Fruit fly (Drosophila melanogaster) whole organism, embryonic: ENCODE data around the gene CG15696.

Experiments used
- Abd-B ChIP-seq: fragments of 200-800 bp; sonication (Bioruptor generic); optimal IDR thresholded peaks from 2 replicates; lab custom pipeline; 2018; ENCODE audit warnings: missing biosample characterization, mild to moderate bottlenecking, missing genetic modification characterization, moderate library complexity
- Asciz ChIP-seq: fragments of 200-800 bp; sonication (Bioruptor generic); optimal IDR thresholded peaks from 2 replicates; lab custom pipeline; 2017; ENCODE audit warnings: missing biosample characterization, mild to moderate bottlenecking, missing genetic modification characterization, missing genetic modification reagents
- Atf6 ChIP-seq: fragments of 200-800 bp; sonication (Bioruptor generic); IDR thresholded peaks from 2 replicates; pipeline ENCODE4 v1.3.6; 2022; ENCODE audit warnings: missing biosample characterization, missing genetic modification characterization
- CG10462 ChIP-seq: fragments of 200-800 bp; sonication (Bioruptor generic); optimal IDR thresholded peaks from 2 replicates; lab custom pipeline; 2016; ENCODE audit warnings: missing biosample characterization, missing genetic modification characterization
- CG13296 ChIP-seq: fragments of 200-800 bp; sonication (Bioruptor generic); optimal IDR thresholded peaks from 3 replicates; lab custom pipeline; 2018; ENCODE audit warnings: missing biosample characterization, mild to moderate bottlenecking, missing genetic modification characterization
- CG15011 ChIP-seq: fragments of 200-800 bp; sonication (Bioruptor generic); optimal IDR thresholded peaks from 3 replicates; lab custom pipeline; 2018; ENCODE audit warnings: missing biosample characterization, mild to moderate bottlenecking, missing genetic modification characterization
- CG15479 ChIP-seq: fragments of 200-800 bp; sonication (Bioruptor generic); optimal IDR thresholded peaks from 3 replicates; lab custom pipeline; 2019; ENCODE audit warnings: missing biosample characterization, mild to moderate bottlenecking, missing genetic modification characterization, moderate library complexity
- CG17568 ChIP-seq: fragments of 200-800 bp; sonication (Bioruptor generic); optimal IDR thresholded peaks from 2 replicates; lab custom pipeline; 2018; ENCODE audit warnings: missing biosample characterization, mild to moderate bottlenecking, missing genetic modification characterization, moderate library complexity
- CG17802 ChIP-seq: fragments of 200-800 bp; sonication (Bioruptor generic); optimal IDR thresholded peaks from 2 replicates; lab custom pipeline; 2018; ENCODE audit warnings: missing biosample characterization, mild to moderate bottlenecking, missing genetic modification characterization, moderate library complexity
- CG18011 ChIP-seq: fragments of 200-800 bp; sonication (Bioruptor generic); optimal IDR thresholded peaks from 2 replicates; lab custom pipeline; 2017; ENCODE audit warnings: missing biosample characterization, missing genetic modification characterization, mild to moderate bottlenecking, moderate library complexity, missing genotype
- CG2116 ChIP-seq: fragments of 200-800 bp; sonication (Bioruptor generic); optimal IDR thresholded peaks from 3 replicates; lab custom pipeline; 2018; ENCODE audit warnings: missing biosample characterization, mild to moderate bottlenecking, missing genetic modification characterization
- CG32532 ChIP-seq: fragments of 200-800 bp; sonication (Bioruptor generic); IDR thresholded peaks from 2 replicates; pipeline ENCODE4 v1.3.6; 2022; ENCODE audit warnings: missing biosample characterization, missing genetic modification characterization
- CG34224 ChIP-seq: fragments of 200-800 bp; sonication (Bioruptor generic); IDR thresholded peaks from 3 replicates; pipeline ENCODE4 v1.3.6; 2022; ENCODE audit warnings: missing biosample characterization, missing genetic modification characterization; ENCODE audit not compliant: partially characterized antibody
- CG4820 ChIP-seq: fragments of 200-800 bp; sonication (Bioruptor generic); optimal IDR thresholded peaks from 3 replicates; lab custom pipeline; 2016; ENCODE audit warnings: missing biosample characterization, missing genetic modification characterization
- CG5180 ChIP-seq: fragments of 200-800 bp; sonication (Bioruptor generic); optimal IDR thresholded peaks from 3 replicates; lab custom pipeline; 2017; ENCODE audit warnings: missing biosample characterization, missing genetic modification characterization, mild to moderate bottlenecking, moderate library complexity, missing genetic modification reagents
- CG6791 ChIP-seq: fragments of 200-800 bp; sonication (Bioruptor generic); IDR thresholded peaks from 3 replicates; pipeline ENCODE4 v1.3.6; 2022; ENCODE audit warnings: missing biosample characterization, missing genetic modification characterization; ENCODE audit not compliant: partially characterized antibody
- CG6854 ChIP-seq: fragments of 200-800 bp; sonication (Bioruptor generic); optimal IDR thresholded peaks from 3 replicates; lab custom pipeline; 2017; ENCODE audit warnings: missing biosample characterization, mild to moderate bottlenecking, missing genetic modification characterization
- CG9609 ChIP-seq: fragments of 200-800 bp; sonication (Bioruptor generic); optimal IDR thresholded peaks from 3 replicates; lab custom pipeline; 2016; ENCODE audit warnings: missing biosample characterization, missing genetic modification characterization
- Dip3 ChIP-seq: fragments of 200-800 bp; sonication (Bioruptor generic); optimal IDR thresholded peaks from 3 replicates; lab custom pipeline; 2016; ENCODE audit warnings: missing biosample characterization, missing genetic modification characterization
- E2f2 ChIP-seq: fragments of 200-800 bp; sonication (Bioruptor generic); IDR thresholded peaks from 2 replicates; pipeline ENCODE4 v1.3.6; 2022; ENCODE audit warnings: missing biosample characterization, missing genetic modification characterization
- HLH4C ChIP-seq: fragments of 200-800 bp; sonication (Bioruptor generic); IDR thresholded peaks from 3 replicates; pipeline ENCODE4 v1.3.6; 2022; ENCODE audit warnings: missing biosample characterization, missing genetic modification characterization; ENCODE audit not compliant: partially characterized antibody
- HLHmδ ChIP-seq: fragments of 200-800 bp; sonication (Bioruptor generic); optimal IDR thresholded peaks from 2 replicates; lab custom pipeline; 2018; ENCODE audit warnings: missing biosample characterization, mild to moderate bottlenecking, missing genetic modification characterization, moderate library complexity
- Lhr ChIP-seq: fragments of 200-800 bp; sonication (Bioruptor generic); optimal IDR thresholded peaks from 3 replicates; lab custom pipeline; 2017; ENCODE audit warnings: mild to moderate bottlenecking, missing biosample characterization, missing genetic modification reagents, missing genetic modification characterization
- Meics ChIP-seq: fragments of 200-800 bp; sonication (Bioruptor generic); optimal IDR thresholded peaks from 2 replicates; lab custom pipeline; 2017; ENCODE audit warnings: missing biosample characterization, mild to moderate bottlenecking, missing genetic modification characterization
- Ravus ChIP-seq: fragments of 200-800 bp; sonication (Bioruptor generic); IDR thresholded peaks from 2 replicates; pipeline ENCODE4 v1.3.6; 2022; ENCODE audit warnings: missing biosample characterization, missing genetic modification characterization
- Taf1 ChIP-seq: fragments of 200-800 bp; sonication (Bioruptor generic); IDR thresholded peaks from 2 replicates; pipeline ENCODE4 v1.3.6; 2022; ENCODE audit warnings: missing biosample characterization, missing genetic modification characterization
- YL-1 ChIP-seq: fragments of 200-800 bp; sonication (Bioruptor generic); optimal IDR thresholded peaks from 3 replicates; lab custom pipeline; 2017; ENCODE audit warnings: missing biosample characterization, mild to moderate bottlenecking, missing genetic modification characterization
- amos ChIP-seq: fragments of 200-800 bp; sonication (Bioruptor generic); IDR thresholded peaks from 2 replicates; pipeline ENCODE4 v1.3.6; 2022; ENCODE audit warnings: missing biosample characterization, missing genetic modification characterization; ENCODE audit not compliant: partially characterized antibody
- ap ChIP-seq: fragments of 200-800 bp; sonication (Bioruptor generic); IDR thresholded peaks from 2 replicates; pipeline ENCODE4 v1.3.6; 2022; ENCODE audit warnings: missing biosample characterization, missing genetic modification characterization
- chif ChIP-seq, 2 experiments: fragments of 200-800 bp; sonication (Bioruptor generic); optimal IDR thresholded peaks; 3 replicates each; lab custom pipeline; 2016; ENCODE audit warnings: missing biosample characterization in 2 of 2, missing genetic modification characterization in 2 of 2
- dimm ChIP-seq: fragments of 200-800 bp; sonication (Bioruptor generic); IDR thresholded peaks from 2 replicates; pipeline ENCODE4 v1.3.6; 2022; ENCODE audit warnings: missing biosample characterization, missing genetic modification characterization
- ewg ChIP-seq: fragments of 200-800 bp; sonication (Bioruptor generic); optimal IDR thresholded peaks from 3 replicates; lab custom pipeline; 2017; ENCODE audit warnings: mild to moderate bottlenecking, missing biosample characterization, missing genetic modification reagents, missing genetic modification characterization
- grn ChIP-seq: fragments of 200-800 bp; sonication (Bioruptor generic); optimal IDR thresholded peaks from 3 replicates; lab custom pipeline; 2017; ENCODE audit warnings: missing biosample characterization, missing genetic modification characterization
- gsb ChIP-seq: fragments of 200-800 bp; sonication (Bioruptor generic); IDR thresholded peaks from 2 replicates; pipeline ENCODE4 v1.3.6; 2022; ENCODE audit warnings: missing biosample characterization, missing genetic modification characterization
- h ChIP-seq: fragments of >200 bp; optimal IDR thresholded peaks from 2 replicates; lab custom pipeline; 2017
- jigr1 ChIP-seq: fragments of 200-800 bp; sonication (Bioruptor generic); IDR thresholded peaks from 3 replicates; pipeline ENCODE4 v1.3.6; 2022; ENCODE audit warnings: missing biosample characterization, missing genetic modification characterization
- lab ChIP-seq: fragments of 200-800 bp; sonication (Bioruptor generic); optimal IDR thresholded peaks from 3 replicates; lab custom pipeline; 2017; ENCODE audit warnings: missing biosample characterization, missing genetic modification characterization, mild to moderate bottlenecking, moderate library complexity, missing genetic modification reagents
- lola ChIP-seq, 3 experiments: fragments of >200 bp in 2 of 3; fragments of 200-800 bp in 1 of 3; sonication (Bioruptor generic) in 1 of 3; optimal IDR thresholded peaks; 2 replicates each; lab custom pipeline; 2017 to 2019; ENCODE audit warnings: missing biosample characterization in 3 of 3, missing genetic modification characterization in 3 of 3, mild to moderate bottlenecking in 1 of 3, moderate library complexity in 1 of 3
- pros ChIP-seq: fragments of 200-800 bp; sonication (Bioruptor generic); optimal IDR thresholded peaks from 3 replicates; lab custom pipeline; 2019; ENCODE audit warnings: missing biosample characterization, mild to moderate bottlenecking, missing genetic modification characterization, moderate library complexity
- ro ChIP-seq: fragments of 200-800 bp; sonication (Bioruptor generic); IDR thresholded peaks from 2 replicates; pipeline ENCODE4 v1.3.6; 2022; ENCODE audit warnings: missing biosample characterization, missing genetic modification characterization
- run ChIP-seq: fragments of 200-800 bp; sonication (Bioruptor generic); optimal IDR thresholded peaks from 3 replicates; lab custom pipeline; 2018; ENCODE audit warnings: missing biosample characterization, mild to moderate bottlenecking, missing genetic modification characterization
- salm ChIP-seq: fragments of 200-800 bp; sonication (Bioruptor generic); optimal IDR thresholded peaks from 2 replicates; lab custom pipeline; 2018; ENCODE audit warnings: missing biosample characterization, mild to moderate bottlenecking, missing genetic modification characterization
- stwl ChIP-seq: fragments of 200-800 bp; sonication (Bioruptor generic); optimal IDR thresholded peaks from 3 replicates; lab custom pipeline; 2018; ENCODE audit warnings: missing biosample characterization, mild to moderate bottlenecking, missing genetic modification characterization, moderate library complexity
- tna ChIP-seq: fragments of 200-800 bp; sonication (Bioruptor generic); IDR thresholded peaks from 2 replicates; pipeline ENCODE4 v1.3.6; 2022; ENCODE audit warnings: missing biosample characterization, missing genetic modification characterization; ENCODE audit not compliant: partially characterized antibody
- trem ChIP-seq: fragments of 200-800 bp; optimal IDR thresholded peaks from 3 replicates; lab custom pipeline; 2019; ENCODE audit warnings: missing biosample characterization, mild to moderate bottlenecking, missing genetic modification characterization, moderate library complexity
- ttk ChIP-seq: fragments of 200-800 bp; sonication (Bioruptor generic); IDR thresholded peaks from 2 replicates; pipeline ENCODE4 v2.1.2; 2022; ENCODE audit warnings: missing biosample characterization, missing genetic modification characterization
- wor ChIP-seq: fragments of 200-800 bp; sonication (Bioruptor generic); IDR thresholded peaks from 2 replicates; pipeline ENCODE4 v1.3.6; 2022; ENCODE audit warnings: missing biosample characterization, missing genetic modification characterization
- z ChIP-seq: fragments of 200-800 bp; sonication (Bioruptor generic); IDR thresholded peaks from 3 replicates; pipeline ENCODE4 v1.3.6; 2022; ENCODE audit warnings: missing biosample characterization, missing genetic modification characterization
- zfh2 ChIP-seq: fragments of 200-800 bp; sonication (Bioruptor generic); optimal IDR thresholded peaks from 2 replicates; lab custom pipeline; 2016; ENCODE audit warnings: missing biosample characterization, missing genetic modification characterization

The CG15696 gene

dm6 chr3R:20828520-20829415 is 18.1 kb upstream of the CG15696 start (continued):
- no peak for TF ChIP-seq dimm (GFP tag; lab: Robert Waterston, UW)
- no peak for TF ChIP-seq CG2116 (GFP tag; lab: Kevin White, UChicago)
- no peak for TF ChIP-seq lab (GFP tag; lab: Kevin White, UChicago)
- TF ChIP-seq YL-1 (GFP tag; lab: Kevin White, UChicago), result no peak
- no peak for TF ChIP-seq ttk
- TF ChIP-seq Ravus (GFP tag; lab: Robert Waterston, UW), result no peak
- no peak for TF ChIP-seq Abd-B (GFP tag; lab: Kevin White, UChicago)
- TF ChIP-seq CG15011, result no peak
- no peak; the same call in 1 of the 2 replicates for TF ChIP-seq amos (GFP tag; lab: Robert Waterston, UW)
- no peak for TF ChIP-seq CG17802 (tag; lab: Kevin White, UChicago)
- TF ChIP-seq Taf1 (GFP tag; lab: Robert Waterston, UW), result no peak
- no peak for TF ChIP-seq CG34224 (GFP tag; lab: Robert Waterston, UW)
- TF ChIP-seq pros (GFP tag; lab: Kevin White, UChicago), result no peak
- TF ChIP-seq stwl (tag; lab: Kevin White, UChicago), result peak; percentile 3
- no peak for TF ChIP-seq wor
- TF ChIP-seq h (lab: Kevin White, UChicago), result no peak
- TF ChIP-seq jigr1 (GFP tag; lab: Robert Waterston, UW), result no peak
- peak; percentile 83 for TF ChIP-seq grn (GFP tag; lab: Kevin White, UChicago)
- TF ChIP-seq CG9609, result no peak
- no peak for TF ChIP-seq gsb
- no peak for TF ChIP-seq ro
- TF ChIP-seq CG13296, result no peak
- no peak for TF ChIP-seq Lhr (GFP tag; lab: Kevin White, UChicago)
- no peak for TF ChIP-seq Asciz (GFP tag; lab: Kevin White, UChicago)
- no peak for TF ChIP-seq HLH4C (GFP tag; lab: Robert Waterston, UW)
- 0 out of 2 replicates have a peak, but pooled peaks have one; percentile 29 for TF ChIP-seq tna (GFP tag; lab: Robert Waterston, UW)
- no peak for TF ChIP-seq Atf6 (GFP tag; lab: Robert Waterston, UW)
- TF ChIP-seq lola (GFP tag; optimal IDR thresholded peaks at IDR 0.05; lab: Kevin White, UChicago), result no peak
- no peak for TF ChIP-seq CG10462 (GFP tag; lab: Kevin White, UChicago)
- no peak for TF ChIP-seq trem (tag; lab: Kevin White, UChicago)
- TF ChIP-seq CG5180 (GFP tag; lab: Kevin White, UChicago), result no peak
- TF ChIP-seq chif (GFP tag; optimal IDR thresholded peaks at IDR 0.05; lab: Kevin White, UChicago), result no peak
- no peak for TF ChIP-seq Dip3 (GFP tag; lab: Kevin White, UChicago)
- peak; percentile 91 for TF ChIP-seq CG15479 (GFP tag; lab: Kevin White, UChicago)
- no peak for TF ChIP-seq zfh2 (GFP tag; lab: Kevin White, UChicago)
- peak; percentile 5; the same call in 1 of the 2 replicates for TF ChIP-seq CG32532 (GFP tag; lab: Robert Waterston, UW)
- no peak for TF ChIP-seq CG6791
- no peak for TF ChIP-seq CG18011
- peak; percentile 43 for TF ChIP-seq ewg (GFP tag; lab: Kevin White, UChicago)
- no peak for TF ChIP-seq E2f2
- no peak for TF ChIP-seq CG17568
- no peak for TF ChIP-seq ap (GFP tag; lab: Robert Waterston, UW)
- no peak for TF ChIP-seq salm (tag; lab: Kevin White, UChicago)
- no peak for TF ChIP-seq CG6854 (GFP tag; lab: Kevin White, UChicago)
- no peak for TF ChIP-seq CG4820
- no peak for TF ChIP-seq z
- no peak for TF ChIP-seq Meics
- TF ChIP-seq HLHmδ (GFP tag; lab: Kevin White, UChicago), result no peak
- no peak for TF ChIP-seq run (tag; lab: Kevin White, UChicago)
